Fruit fly (Drosophila melanogaster) whole organism, embryonic: ENCODE measurements around the gene dmrt93B.
A peak's percentile ranks its signal among the peaks of the same experiment; 100 is the strongest.

Experiments used
- Blimp-1 ChIP-seq: fragments of 200-800 bp; sonication (Bioruptor generic); optimal IDR thresholded peaks from 3 replicates; lab custom pipeline; 2018; ENCODE audit warnings: missing biosample characterization, missing genetic modification characterization, mild to moderate bottlenecking, moderate library complexity, missing genetic modification reagents
- CG10147 ChIP-seq: fragments of 200-800 bp; sonication (Bioruptor generic); optimal IDR thresholded peaks from 2 replicates; lab custom pipeline; 2019; ENCODE audit warnings: missing biosample characterization, mild to moderate bottlenecking, missing genetic modification characterization, moderate library complexity
- CG10543 ChIP-seq: fragments of 200-800 bp; sonication (Bioruptor generic); optimal IDR thresholded peaks from 3 replicates; lab custom pipeline; 2017; ENCODE audit warnings: missing biosample characterization, mild to moderate bottlenecking, missing genetic modification characterization, moderate library complexity
- CG12659 ChIP-seq: fragments of 200-800 bp; sonication (Bioruptor generic); optimal IDR thresholded peaks from 3 replicates; lab custom pipeline; 2017; ENCODE audit warnings: mild to moderate bottlenecking, missing biosample characterization, missing genetic modification reagents, missing genetic modification characterization
- CG14014 ChIP-seq: fragments of 200-800 bp; sonication (Bioruptor generic); IDR thresholded peaks from 2 replicates; pipeline ENCODE4 v1.3.6; 2022; ENCODE audit warnings: missing biosample characterization, missing genetic modification characterization
- CG18619 ChIP-seq: fragments of 200-800 bp; sonication (Bioruptor generic); optimal IDR thresholded peaks from 3 replicates; lab custom pipeline; 2017; ENCODE audit warnings: missing biosample characterization, mild to moderate bottlenecking, missing genetic modification characterization
- CG2199 ChIP-seq: fragments of 200-800 bp; sonication (Bioruptor generic); IDR thresholded peaks from 3 replicates; pipeline ENCODE4 v1.3.6; 2022; ENCODE audit warnings: missing biosample characterization, missing genetic modification characterization
- CG2889 ChIP-seq: fragments of 200-800 bp; sonication (Bioruptor generic); IDR thresholded peaks from 3 replicates; pipeline ENCODE4 v1.3.6; 2022; ENCODE audit warnings: missing biosample characterization, missing genetic modification characterization
- CG34376 ChIP-seq: fragments of 200-800 bp; sonication (Bioruptor generic); optimal IDR thresholded peaks from 2 replicates; lab custom pipeline; 2018; ENCODE audit warnings: missing biosample characterization, mild to moderate bottlenecking, missing genetic modification characterization
- CG4328 ChIP-seq: fragments of 200-800 bp; sonication (Bioruptor generic); optimal IDR thresholded peaks from 3 replicates; lab custom pipeline; 2017; ENCODE audit warnings: missing biosample characterization, missing genetic modification reagents, missing genetic modification characterization
- CG5953 ChIP-seq: fragments of 200-800 bp; sonication (Bioruptor generic); IDR thresholded peaks from 2 replicates; pipeline ENCODE4 v1.3.6; 2022; ENCODE audit warnings: missing biosample characterization, missing genetic modification characterization
- CG6791 ChIP-seq: fragments of 200-800 bp; sonication (Bioruptor generic); IDR thresholded peaks from 3 replicates; pipeline ENCODE4 v1.3.6; 2022; ENCODE audit warnings: missing biosample characterization, missing genetic modification characterization; ENCODE audit not compliant: partially characterized antibody
- CG7372 ChIP-seq: fragments of 200-800 bp; sonication (Bioruptor generic); IDR thresholded peaks from 2 replicates; pipeline ENCODE4 v1.3.6; 2022; ENCODE audit warnings: missing biosample characterization, missing genetic modification characterization
- CG8359 ChIP-seq: fragments of 200-800 bp; sonication (Bioruptor generic); optimal IDR thresholded peaks from 2 replicates; lab custom pipeline; 2017; ENCODE audit warnings: missing biosample characterization, mild to moderate bottlenecking, missing genetic modification characterization, borderline replicate concordance
- CG8765 ChIP-seq: fragments of 200-800 bp; sonication (Bioruptor generic); IDR thresholded peaks from 2 replicates; pipeline ENCODE4 v1.3.6; 2022; ENCODE audit warnings: missing biosample characterization, missing genetic modification characterization
- CG8924 ChIP-seq: fragments of 200-800 bp; optimal IDR thresholded peaks from 3 replicates; lab custom pipeline; 2019; ENCODE audit warnings: missing biosample characterization, mild to moderate bottlenecking, missing genetic modification characterization, moderate library complexity
- CG9932 ChIP-seq: fragments of 200-800 bp; sonication (Bioruptor generic); IDR thresholded peaks from 2 replicates; pipeline ENCODE4 v1.3.6; 2022; ENCODE audit warnings: missing biosample characterization, missing genetic modification characterization
- Deaf1 ChIP-seq: fragments of 200-800 bp; optimal IDR thresholded peaks from 3 replicates; lab custom pipeline; 2019; ENCODE audit warnings: missing biosample characterization, mild to moderate bottlenecking, missing genetic modification characterization, moderate library complexity
- E2f2 ChIP-seq: fragments of 200-800 bp; sonication (Bioruptor generic); IDR thresholded peaks from 2 replicates; pipeline ENCODE4 v1.3.6; 2022; ENCODE audit warnings: missing biosample characterization, missing genetic modification characterization
- Ets65A ChIP-seq: fragments of 200-800 bp; sonication (Bioruptor generic); peaks from one replicate; lab custom pipeline; 2016; ENCODE audit warnings: missing biosample characterization, missing genetic modification characterization
- HmgZ ChIP-seq: fragments of 200-800 bp; sonication (Bioruptor generic); optimal IDR thresholded peaks from 2 replicates; lab custom pipeline; 2018; ENCODE audit warnings: missing biosample characterization, mild to moderate bottlenecking, missing genetic modification characterization
- MTF-1 ChIP-seq: fragments of 200-800 bp; sonication (Bioruptor generic); optimal IDR thresholded peaks from 2 replicates; lab custom pipeline; 2018; ENCODE audit warnings: missing biosample characterization, mild to moderate bottlenecking, missing genetic modification characterization, borderline replicate concordance
- Med ChIP-seq: fragments of 200-800 bp; sonication (Bioruptor generic); peaks from one replicate; lab custom pipeline; 2016; ENCODE audit warnings: missing biosample characterization, missing genetic modification characterization, mild to moderate bottlenecking, inconsistent platforms, moderate library complexity
- Neu2 ChIP-seq: fragments of 200-800 bp; sonication (Bioruptor generic); optimal IDR thresholded peaks from 3 replicates; lab custom pipeline; 2016; ENCODE audit warnings: missing biosample characterization, missing genetic modification characterization, borderline replicate concordance
- Oaz ChIP-seq: fragments of 200-800 bp; sonication (Bioruptor generic); IDR thresholded peaks from 2 replicates; pipeline ENCODE4 v1.3.6; 2022; ENCODE audit warnings: missing biosample characterization, missing genetic modification characterization
- Oli ChIP-seq: fragments of 200-800 bp; sonication (Bioruptor generic); optimal IDR thresholded peaks from 2 replicates; lab custom pipeline; 2018; ENCODE audit warnings: missing biosample characterization, mild to moderate bottlenecking, missing genetic modification characterization, moderate library complexity
- Ravus ChIP-seq: fragments of 200-800 bp; sonication (Bioruptor generic); IDR thresholded peaks from 2 replicates; pipeline ENCODE4 v1.3.6; 2022; ENCODE audit warnings: missing biosample characterization, missing genetic modification characterization
- Sox102F ChIP-seq: fragments of 200-800 bp; sonication (Bioruptor generic); optimal IDR thresholded peaks from 2 replicates; lab custom pipeline; 2018; ENCODE audit warnings: missing biosample characterization, mild to moderate bottlenecking, missing genetic modification characterization, moderate library complexity
- Trl ChIP-seq, 3 experiments: fragments of >200 bp in 2 of 3; fragments of 200-800 bp in 1 of 3; sonication (Bioruptor generic) in 1 of 3; optimal IDR thresholded peaks; 2 replicates in 1 of 3; 3 replicates in 2 of 3; lab custom pipeline; 2016 to 2017; ENCODE audit warnings: missing biosample characterization in 1 of 3, missing genetic modification characterization in 1 of 3
- Xrp1 ChIP-seq: fragments of 200-800 bp; sonication (Bioruptor generic); IDR thresholded peaks from 2 replicates; pipeline ENCODE4 v1.3.6; 2022; ENCODE audit warnings: missing biosample characterization, missing genetic modification characterization
- ab ChIP-seq: fragments of 200-800 bp; sonication (Bioruptor generic); optimal IDR thresholded peaks from 2 replicates; lab custom pipeline; 2016; ENCODE audit warnings: missing biosample characterization, missing genetic modification characterization
- caup ChIP-seq: fragments of 200-800 bp; sonication (Bioruptor generic); optimal IDR thresholded peaks from 3 replicates; lab custom pipeline; 2017; ENCODE audit warnings: missing biosample characterization, mild to moderate bottlenecking, missing genetic modification characterization, moderate library complexity; ENCODE audit not compliant: severe bottlenecking
- ci ChIP-seq: fragments of 200-800 bp; sonication (Bioruptor generic); IDR thresholded peaks from 3 replicates; pipeline ENCODE4 v1.3.6; 2022; ENCODE audit warnings: missing biosample characterization, missing genetic modification characterization
- croc ChIP-seq: fragments of 200-800 bp; sonication (Bioruptor generic); conservative IDR thresholded peaks from 3 replicates; pipeline ENCODE4 v1.3.6; 2022; ENCODE audit warnings: missing biosample characterization, missing genetic modification characterization
- crol ChIP-seq: fragments of 200-800 bp; sonication (Bioruptor generic); IDR thresholded peaks from 2 replicates; pipeline ENCODE4 v1.3.6; 2022; ENCODE audit warnings: missing biosample characterization, missing genetic modification characterization
- dysf ChIP-seq: fragments of 200-800 bp; sonication (Bioruptor generic); IDR thresholded peaks from 3 replicates; pipeline ENCODE4 v1.3.6; 2022; ENCODE audit warnings: missing biosample characterization, missing genetic modification characterization
- exex ChIP-seq: fragments of 200-800 bp; sonication (Bioruptor generic); optimal IDR thresholded peaks from 4 replicates; lab custom pipeline; 2018; ENCODE audit warnings: missing biosample characterization, mild to moderate bottlenecking, missing genetic modification characterization, moderate library complexity
- fru ChIP-seq: fragments of >200 bp; optimal IDR thresholded peaks from 2 replicates; lab custom pipeline; 2017
- ham ChIP-seq: fragments of 200-800 bp; sonication (Bioruptor generic); IDR thresholded peaks from 2 replicates; pipeline ENCODE4 v1.3.6; 2022; ENCODE audit warnings: missing biosample characterization, missing genetic modification characterization
- kni ChIP-seq: fragments of 200-800 bp; sonication (Bioruptor generic); optimal IDR thresholded peaks from 3 replicates; lab custom pipeline; 2017; ENCODE audit warnings: mild to moderate bottlenecking, missing biosample characterization, missing genetic modification reagents, missing genetic modification characterization
- lab ChIP-seq: fragments of 200-800 bp; sonication (Bioruptor generic); optimal IDR thresholded peaks from 3 replicates; lab custom pipeline; 2017; ENCODE audit warnings: missing biosample characterization, missing genetic modification characterization, mild to moderate bottlenecking, moderate library complexity, missing genetic modification reagents
- oc ChIP-seq: fragments of 200-800 bp; sonication (Bioruptor generic); optimal IDR thresholded peaks from 2 replicates; lab custom pipeline; 2018; ENCODE audit warnings: missing biosample characterization, mild to moderate bottlenecking, missing genetic modification characterization, moderate library complexity
- pan ChIP-seq, 4 experiments: fragments of >200 bp in 3 of 4; fragments of 200-800 bp in 1 of 4; sonication (Bioruptor generic) in 1 of 4; optimal IDR thresholded peaks in 3 of 4; IDR thresholded peaks in 1 of 4; 2 replicates each; pipeline versions ENCODE4 v1.3.6 to Lab custom; 2017 to 2022; ENCODE audit warnings: missing biosample characterization in 2 of 4, missing genetic modification characterization in 2 of 4, mixed read lengths in 1 of 4
- run ChIP-seq: fragments of 200-800 bp; sonication (Bioruptor generic); optimal IDR thresholded peaks from 3 replicates; lab custom pipeline; 2018; ENCODE audit warnings: missing biosample characterization, mild to moderate bottlenecking, missing genetic modification characterization
- schlank ChIP-seq: fragments of 200-800 bp; sonication (Bioruptor generic); optimal IDR thresholded peaks from 2 replicates; lab custom pipeline; 2018; ENCODE audit warnings: missing biosample characterization, mild to moderate bottlenecking, missing genetic modification characterization
- sd ChIP-seq: fragments of 200-800 bp; sonication (Bioruptor generic); optimal IDR thresholded peaks from 3 replicates; lab custom pipeline; 2018; ENCODE audit warnings: missing biosample characterization, mild to moderate bottlenecking, missing genetic modification characterization, moderate library complexity

dmrt93B gene

DNA sequence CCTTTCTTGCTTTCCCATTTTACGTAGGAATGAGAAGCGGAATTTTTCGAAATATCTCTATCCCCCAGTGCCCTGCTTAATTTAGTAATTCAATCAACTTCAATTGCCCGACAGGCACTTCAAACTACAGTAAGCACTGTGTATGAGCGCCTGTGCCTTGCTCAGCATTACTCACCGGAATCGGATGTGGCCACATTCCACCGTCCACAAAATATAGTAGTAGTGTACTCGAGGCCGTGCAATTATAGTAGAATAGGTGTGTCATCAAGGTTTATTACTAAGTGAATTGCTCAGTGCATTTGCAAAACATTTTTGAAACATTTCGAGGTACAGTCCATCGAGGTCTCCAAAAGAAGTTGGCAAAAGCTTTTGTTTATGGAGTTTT, 8.1 kb upstream of the dmrt93B start (continued):
- TF ChIP-seq croc = no peak
- peak; percentile 24 for TF ChIP-seq CG18619 (GFP tag; lab: Kevin White, UChicago)
- TF ChIP-seq Trl (optimal IDR thresholded peaks at IDR 0.05; lab: Kevin White, UChicago) = peak in 1 of 2 experiments; percentile 31
- no peak for TF ChIP-seq Trl (GFP tag; optimal IDR thresholded peaks at IDR 0.05; lab: Kevin White, UChicago)
- TF ChIP-seq CG14014 (GFP tag; lab: Robert Waterston, UW) = peak; percentile 28; the same call in 1 of the 2 replicates
- no peak for TF ChIP-seq CG34376 (GFP tag; lab: Kevin White, UChicago)
- no peak for TF ChIP-seq fru (lab: Kevin White, UChicago)
- no peak for TF ChIP-seq CG10147 (GFP tag; lab: Kevin White, UChicago)
- peak; percentile 2 for TF ChIP-seq Ets65A (GFP tag; lab: Kevin White, UChicago)
- TF ChIP-seq Xrp1 (GFP tag; lab: Robert Waterston, UW) = no peak
- no peak for TF ChIP-seq Ravus (GFP tag; lab: Robert Waterston, UW)
- 0 out of 3 replicates have a peak, but pooled peaks have one; percentile 30 for TF ChIP-seq dysf (GFP tag; lab: Robert Waterston, UW)
- no peak for TF ChIP-seq kni (GFP tag; lab: Kevin White, UChicago)
- TF ChIP-seq pan (optimal IDR thresholded peaks at IDR 0.05; lab: Kevin White, UChicago) = no peak
- peak in 1 of 2 experiments; percentile 9 for TF ChIP-seq pan (GFP tag; optimal IDR thresholded peaks at IDR 0.05 in 1 of 2, IDR thresholded peaks at IDR 0.05 in 1 of 2)
- TF ChIP-seq CG2889 (GFP tag; lab: Robert Waterston, UW) = 0 out of 3 replicates have a peak, but pooled peaks have one; percentile 10
- no peak for TF ChIP-seq Neu2
- TF ChIP-seq Oli (tag; lab: Kevin White, UChicago) = peak; percentile 18

dm6 chr3R:21066469-21067284, 7.1 kb upstream of the dmrt93B start:
- TF ChIP-seq CG4328 (GFP tag; lab: Kevin White, UChicago) = no peak
- TF ChIP-seq Oaz (GFP tag; lab: Robert Waterston, UW) = no peak
- TF ChIP-seq ci (GFP tag; lab: Robert Waterston, UW) = 0 out of 3 replicates have a peak, but pooled peaks have one; percentile 11
- peak; percentile 55 for TF ChIP-seq Med (GFP tag; lab: Kevin White, UChicago)
- 0 out of 2 replicates have a peak, but pooled peaks have one; percentile 16 for TF ChIP-seq CG5953 (GFP tag; lab: Robert Waterston, UW)
- no peak for TF ChIP-seq ab (GFP tag; lab: Kevin White, UChicago)
- no peak for TF ChIP-seq Deaf1 (tag; lab: Kevin White, UChicago)
- TF ChIP-seq CG7372 (GFP tag; lab: Robert Waterston, UW) = peak; percentile 67; the same call in 1 of the 2 replicates
- TF ChIP-seq schlank = no peak
- no peak for TF ChIP-seq run
- 0 out of 2 replicates have a peak, but pooled peaks have one; percentile 28 for TF ChIP-seq E2f2 (GFP tag; lab: Robert Waterston, UW)
- TF ChIP-seq HmgZ = no peak
- peak; percentile 18 for TF ChIP-seq oc (tag; lab: Kevin White, UChicago)
- no peak for TF ChIP-seq CG12659 (GFP tag; lab: Kevin White, UChicago)
- TF ChIP-seq Blimp-1 (GFP tag; lab: Kevin White, UChicago) = peak; percentile 93
- TF ChIP-seq CG9932 (GFP tag; lab: Robert Waterston, UW) = 0 out of 2 replicates have a peak, but pooled peaks have one; percentile 9
- 0 out of 3 replicates have a peak, but pooled peaks have one; percentile 21 for TF ChIP-seq CG6791 (GFP tag; lab: Robert Waterston, UW)
- TF ChIP-seq CG8924 (tag; lab: Kevin White, UChicago) = peak; percentile 33
- no peak for TF ChIP-seq CG8765
- TF ChIP-seq Sox102F (GFP tag; lab: Kevin White, UChicago) = no peak
- TF ChIP-seq CG10543 (GFP tag; lab: Kevin White, UChicago) = peak; percentile 41
- peak; percentile 3 for TF ChIP-seq sd (tag; lab: Kevin White, UChicago)
- TF ChIP-seq MTF-1 (GFP tag; lab: Kevin White, UChicago) = no peak
- TF ChIP-seq lab (GFP tag; lab: Kevin White, UChicago) = peak; percentile 53
- TF ChIP-seq CG2199 (GFP tag; lab: Robert Waterston, UW) = peak; percentile 15; the same call in 1 of the 3 replicates
- 0 out of 2 replicates have a peak, but pooled peaks have one; percentile 15 for TF ChIP-seq crol (GFP tag; lab: Robert Waterston, UW)
- no peak for TF ChIP-seq CG8359 (GFP tag; lab: Kevin White, UChicago)
- peak; percentile 8 for TF ChIP-seq exex
- no peak for TF ChIP-seq ham
- no peak for TF ChIP-seq CG10147 (GFP tag; lab: Kevin White, UChicago)
- no peak for TF ChIP-seq caup (GFP tag; lab: Kevin White, UChicago)
